Worm (Caenorhabditis elegans): ENCODE measurements around the gene arrd-18.

The arrd-18 gene

ce11 chrV:3279138-3279537, 32.8 kb downstream of the arrd-18 start:
- TF ChIP-seq unc-62 (GFP tag; optimal IDR thresholded peaks at IDR 0.05) = no peak

- no peak for TF ChIP-seq unc-62 (GFP tag; optimal IDR thresholded peaks at IDR 0.05)
Measured at ce11 chrV:3278101-3278639, 33.7 kb downstream of the arrd-18 start, which contains the start of gene fbxa-64. Gene fbxa-64, minus strand, starts transcription at chrV:3278151.

ce11 chrV:3276184-3276583, 35.7 kb downstream of the arrd-18 start:
- TF ChIP-seq unc-62 (GFP tag; optimal IDR thresholded peaks at IDR 0.05) = no peak

ce11 chrV:3275033-3275432, 36.9 kb downstream of the arrd-18 start, which contains the start of gene T28A11.3:
Gene T28A11.3, plus strand, starts transcription at chrV:3275333.
- no peak for TF ChIP-seq unc-62 (GFP tag; optimal IDR thresholded peaks at IDR 0.05)

ce11 chrV:3273577-3274100, 38.3 kb downstream of the arrd-18 start, which contains the start of gene T28A11.4:
Gene T28A11.4, plus strand, starts transcription at chrV:3274050.
- no peak for TF ChIP-seq unc-62 (GFP tag; optimal IDR thresholded peaks at IDR 0.05)

- no peak for TF ChIP-seq unc-62 (GFP tag; optimal IDR thresholded peaks at IDR 0.05)
Measured at ce11 chrV:3273156-3273555, 38.8 kb downstream of the arrd-18 start, which contains the start of gene T28A11.20. Gene T28A11.20, minus strand, starts transcription at chrV:3273256.

- no peak for TF ChIP-seq unc-62 (GFP tag; optimal IDR thresholded peaks at IDR 0.05)
Measured at ce11 chrV:3269407-3269806, 42.5 kb downstream of the arrd-18 start, which contains the start of gene T28A11.19. Gene T28A11.19, minus strand, starts transcription at chrV:3269514.

- TF ChIP-seq unc-62 (GFP tag; optimal IDR thresholded peaks at IDR 0.05) = no peak
Measured at ce11 chrV:3267950-3268349, 44.0 kb downstream of the arrd-18 start, which contains the start of gene T28A11.18. Gene T28A11.18, minus strand, starts transcription at chrV:3268050.

ce11 chrV:3266189-3266588, 45.7 kb downstream of the arrd-18 start, which contains the start of gene T28A11.17:
Gene T28A11.17, minus strand, starts transcription at chrV:3266289.
- TF ChIP-seq unc-62 (GFP tag; optimal IDR thresholded peaks at IDR 0.05) = no peak

Measured in whole organism, dauer.